Worm (Caenorhabditis elegans): ENCODE results near the gene F46G11.6.

- no peak for TF ChIP-seq ref-1 (GFP tag; conservative IDR thresholded peaks at IDR 0.05)
- TF ChIP-seq tab-1 (GFP tag; IDR thresholded peaks at IDR 0.05) = no peak
- TF ChIP-seq flt-1 (GFP tag; IDR thresholded peaks at IDR 0.05) = no peak
- no peak for TF ChIP-seq T22C8.4 (GFP tag; IDR thresholded peaks at IDR 0.05)
- TF ChIP-seq ztf-29 (GFP tag; IDR thresholded peaks at IDR 0.05) = no peak
- no peak for TF ChIP-seq klf-2 (GFP tag; conservative IDR thresholded peaks at IDR 0.05)
- no peak for TF ChIP-seq med-1 (GFP tag; optimal IDR thresholded peaks at IDR 0.05; ENCODE audit: insufficient read depth)
- no peak for TF ChIP-seq ztf-23 (GFP tag; IDR thresholded peaks at IDR 0.05)
- TF ChIP-seq cog-1 (tag; optimal IDR thresholded peaks at IDR 0.05) = no peak
Measured at ce11 chrX:5814342-5814741, 28.0 kb downstream of the F46G11.6 start.
